Fruit fly (Drosophila melanogaster) whole organism, embryonic: ENCODE results near the gene Parg.

Experiments used
- Bdp1 ChIP-seq: fragments of 200-800 bp; sonication (Bioruptor generic); optimal IDR thresholded peaks from 3 replicates; lab custom pipeline; 2016; ENCODE audit warnings: missing biosample characterization, missing genetic modification characterization
- Blimp-1 ChIP-seq: fragments of 200-800 bp; sonication (Bioruptor generic); optimal IDR thresholded peaks from 3 replicates; lab custom pipeline; 2018; ENCODE audit warnings: missing biosample characterization, missing genetic modification characterization, mild to moderate bottlenecking, moderate library complexity, missing genetic modification reagents
- BtbVII ChIP-seq: fragments of 200-800 bp; sonication (Bioruptor generic); optimal IDR thresholded peaks from 3 replicates; lab custom pipeline; 2017; ENCODE audit warnings: missing biosample characterization, mild to moderate bottlenecking, missing genetic modification characterization
- CG10979 ChIP-seq: fragments of 200-800 bp; sonication (Bioruptor generic); optimal IDR thresholded peaks from 2 replicates; lab custom pipeline; 2018; ENCODE audit warnings: missing biosample characterization, mild to moderate bottlenecking, missing genetic modification characterization, moderate library complexity
- CG11093 ChIP-seq: fragments of 200-800 bp; sonication (Bioruptor generic); IDR thresholded peaks from 3 replicates; pipeline ENCODE4 v1.3.6; 2022; ENCODE audit warnings: missing biosample characterization, missing genetic modification characterization
- CG11398 ChIP-seq: fragments of 200-800 bp; sonication (Bioruptor generic); optimal IDR thresholded peaks from 2 replicates; lab custom pipeline; 2016; ENCODE audit warnings: missing biosample characterization, missing genetic modification characterization
- CG11696 ChIP-seq: fragments of 200-800 bp; sonication (Bioruptor generic); IDR thresholded peaks from 2 replicates; pipeline ENCODE4 v1.3.6; 2022; ENCODE audit warnings: missing biosample characterization, missing genetic modification characterization
- CG13424 ChIP-seq: fragments of 200-800 bp; sonication (Bioruptor generic); optimal IDR thresholded peaks from 2 replicates; lab custom pipeline; 2019; ENCODE audit warnings: missing biosample characterization, mild to moderate bottlenecking, missing genetic modification characterization, moderate library complexity
- CG13624 ChIP-seq: fragments of 200-800 bp; sonication (Bioruptor generic); optimal IDR thresholded peaks from 2 replicates; lab custom pipeline; 2016; ENCODE audit warnings: missing biosample characterization, missing genetic modification characterization
- CG14014 ChIP-seq: fragments of 200-800 bp; sonication (Bioruptor generic); IDR thresholded peaks from 2 replicates; pipeline ENCODE4 v1.3.6; 2022; ENCODE audit warnings: missing biosample characterization, missing genetic modification characterization
- CG14667 ChIP-seq: fragments of 200-800 bp; sonication (Bioruptor generic); IDR thresholded peaks from 2 replicates; pipeline ENCODE4 v1.3.6; 2022; ENCODE audit warnings: missing biosample characterization, missing genetic modification characterization
- CG15514 ChIP-seq: fragments of 200-800 bp; sonication (Bioruptor generic); optimal IDR thresholded peaks from 3 replicates; lab custom pipeline; 2017; ENCODE audit warnings: missing biosample characterization, missing genetic modification characterization, mild to moderate bottlenecking, moderate library complexity, missing genetic modification reagents
- CG17328 ChIP-seq: fragments of 200-800 bp; sonication (Bioruptor generic); IDR thresholded peaks from 2 replicates; pipeline ENCODE4 v1.3.6; 2022; ENCODE audit warnings: missing biosample characterization, missing genetic modification characterization
- CG2129 ChIP-seq: fragments of 200-800 bp; sonication (Bioruptor generic); IDR thresholded peaks from 2 replicates; pipeline ENCODE4 v1.3.6; 2022; ENCODE audit warnings: missing biosample characterization, missing genetic modification characterization; ENCODE audit not compliant: partially characterized antibody
- CG2889 ChIP-seq: fragments of 200-800 bp; sonication (Bioruptor generic); IDR thresholded peaks from 3 replicates; pipeline ENCODE4 v1.3.6; 2022; ENCODE audit warnings: missing biosample characterization, missing genetic modification characterization
- CG3065 ChIP-seq: fragments of 200-800 bp; sonication (Bioruptor generic); optimal IDR thresholded peaks from 2 replicates; lab custom pipeline; 2016; ENCODE audit warnings: missing biosample characterization, missing genetic modification characterization
- CG3847 ChIP-seq: fragments of 200-800 bp; sonication (Bioruptor generic); IDR thresholded peaks from 2 replicates; pipeline ENCODE4 v1.3.6; 2022; ENCODE audit warnings: missing biosample characterization, missing genetic modification characterization
- CG43689 ChIP-seq: fragments of 200-800 bp; sonication (Bioruptor generic); IDR thresholded peaks from 2 replicates; pipeline ENCODE4 v1.3.6; 2022; ENCODE audit warnings: missing biosample characterization, missing genetic modification characterization
- CG8290 ChIP-seq, 3 experiments: fragments of 200-800 bp; sonication (Bioruptor generic); optimal IDR thresholded peaks; 2 replicates each; lab custom pipeline; 2016 to 2019; ENCODE audit warnings: missing biosample characterization in 3 of 3, missing genetic modification characterization in 3 of 3, mild to moderate bottlenecking in 2 of 3, moderate library complexity in 1 of 3
- CG8924 ChIP-seq: fragments of 200-800 bp; optimal IDR thresholded peaks from 3 replicates; lab custom pipeline; 2019; ENCODE audit warnings: missing biosample characterization, mild to moderate bottlenecking, missing genetic modification characterization, moderate library complexity
- CG9215 ChIP-seq: fragments of 200-800 bp; sonication (Bioruptor generic); IDR thresholded peaks from 2 replicates; pipeline ENCODE4 v1.3.6; 2022; ENCODE audit warnings: missing biosample characterization, missing genetic modification characterization
- D ChIP-seq, 2 experiments: fragments of 200-800 bp in 1 of 2; fragments of >200 bp in 1 of 2; sonication (Bioruptor generic) in 1 of 2; optimal IDR thresholded peaks; 2 replicates in 1 of 2; 3 replicates in 1 of 2; lab custom pipeline; 2017; ENCODE audit warnings: mild to moderate bottlenecking in 1 of 2, missing biosample characterization in 1 of 2, missing genetic modification characterization in 1 of 2, missing genetic modification reagents in 1 of 2
- Deaf1 ChIP-seq: fragments of 200-800 bp; optimal IDR thresholded peaks from 3 replicates; lab custom pipeline; 2019; ENCODE audit warnings: missing biosample characterization, mild to moderate bottlenecking, missing genetic modification characterization, moderate library complexity
- Drgx ChIP-seq: fragments of 200-800 bp; sonication (Bioruptor generic); IDR thresholded peaks from 2 replicates; pipeline ENCODE4 v1.3.6; 2022; ENCODE audit warnings: missing biosample characterization, missing genetic modification characterization
- E2f2 ChIP-seq: fragments of 200-800 bp; sonication (Bioruptor generic); IDR thresholded peaks from 2 replicates; pipeline ENCODE4 v1.3.6; 2022; ENCODE audit warnings: missing biosample characterization, missing genetic modification characterization
- Eip74EF ChIP-seq, 2 experiments: fragments of 200-800 bp in 1 of 2; fragments of >200 bp in 1 of 2; sonication (Bioruptor generic) in 1 of 2; optimal IDR thresholded peaks; 2 replicates each; lab custom pipeline; 2017 to 2019; ENCODE audit warnings: missing biosample characterization in 2 of 2, missing genetic modification characterization in 2 of 2, mild to moderate bottlenecking in 1 of 2, moderate library complexity in 1 of 2
- Gsc ChIP-seq: fragments of 200-800 bp; sonication (Bioruptor generic); IDR thresholded peaks from 2 replicates; pipeline ENCODE4 v1.3.6; 2022; ENCODE audit warnings: missing biosample characterization, missing genetic modification characterization
- HLH3B ChIP-seq: fragments of 200-800 bp; sonication (Bioruptor generic); IDR thresholded peaks from 2 replicates; pipeline ENCODE4 v1.3.6; 2022; ENCODE audit warnings: missing biosample characterization, missing genetic modification characterization
- HLHmδ ChIP-seq: fragments of 200-800 bp; sonication (Bioruptor generic); optimal IDR thresholded peaks from 2 replicates; lab custom pipeline; 2018; ENCODE audit warnings: missing biosample characterization, mild to moderate bottlenecking, missing genetic modification characterization, moderate library complexity
- Hey ChIP-seq: fragments of 200-800 bp; sonication (Bioruptor generic); optimal IDR thresholded peaks from 3 replicates; lab custom pipeline; 2018; ENCODE audit warnings: missing biosample characterization, mild to moderate bottlenecking, missing genetic modification characterization
- Hmx ChIP-seq: fragments of 200-800 bp; sonication (Bioruptor generic); optimal IDR thresholded peaks from 2 replicates; lab custom pipeline; 2016; ENCODE audit warnings: missing biosample characterization, missing genetic modification characterization
- NC2β ChIP-seq: fragments of 200-800 bp; sonication (Bioruptor generic); optimal IDR thresholded peaks from 2 replicates; lab custom pipeline; 2016; ENCODE audit warnings: missing biosample characterization, missing genetic modification characterization
- Neu2 ChIP-seq: fragments of 200-800 bp; sonication (Bioruptor generic); optimal IDR thresholded peaks from 3 replicates; lab custom pipeline; 2016; ENCODE audit warnings: missing biosample characterization, missing genetic modification characterization, borderline replicate concordance
- NfI ChIP-seq: fragments of 200-800 bp; sonication (Bioruptor generic); optimal IDR thresholded peaks from 3 replicates; lab custom pipeline; 2018; ENCODE audit warnings: missing biosample characterization, mild to moderate bottlenecking, missing genetic modification characterization, moderate library complexity
- Sox102F ChIP-seq: fragments of 200-800 bp; sonication (Bioruptor generic); optimal IDR thresholded peaks from 2 replicates; lab custom pipeline; 2018; ENCODE audit warnings: missing biosample characterization, mild to moderate bottlenecking, missing genetic modification characterization, moderate library complexity
- Sry-β ChIP-seq: fragments of 200-800 bp; sonication (Bioruptor generic); optimal IDR thresholded peaks from 2 replicates; lab custom pipeline; 2018; ENCODE audit warnings: missing biosample characterization, mild to moderate bottlenecking, missing genetic modification characterization, moderate library complexity
- Sry-δ ChIP-seq: fragments of 200-800 bp; sonication (Bioruptor generic); optimal IDR thresholded peaks from 2 replicates; lab custom pipeline; 2016; ENCODE audit warnings: missing biosample characterization, missing genetic modification characterization
- fru ChIP-seq: fragments of >200 bp; optimal IDR thresholded peaks from 2 replicates; lab custom pipeline; 2017
- gsb ChIP-seq: fragments of 200-800 bp; sonication (Bioruptor generic); IDR thresholded peaks from 2 replicates; pipeline ENCODE4 v1.3.6; 2022; ENCODE audit warnings: missing biosample characterization, missing genetic modification characterization
- hkb ChIP-seq, 2 experiments: fragments of 200-800 bp in 1 of 2; fragments of >200 bp in 1 of 2; sonication (Bioruptor generic) in 1 of 2; IDR thresholded peaks in 1 of 2; optimal IDR thresholded peaks in 1 of 2; 2 replicates each; pipeline versions ENCODE4 v1.3.6 to Lab custom; 2017 to 2022; ENCODE audit warnings: missing biosample characterization in 1 of 2, missing genetic modification characterization in 1 of 2
- jumu ChIP-seq: fragments of 200-800 bp; sonication (Bioruptor generic); optimal IDR thresholded peaks from 3 replicates; lab custom pipeline; 2016; ENCODE audit warnings: missing biosample characterization, missing genetic modification characterization
- nerfin-1 ChIP-seq: fragments of 200-800 bp; sonication (Bioruptor generic); optimal IDR thresholded peaks from 3 replicates; lab custom pipeline; 2019; ENCODE audit warnings: missing biosample characterization, mild to moderate bottlenecking, missing genetic modification characterization, moderate library complexity
- pnt ChIP-seq: fragments of 200-800 bp; sonication (Bioruptor generic); optimal IDR thresholded peaks from 3 replicates; lab custom pipeline; 2016; ENCODE audit warnings: missing biosample characterization, missing genetic modification characterization
- pum ChIP-seq: fragments of 200-800 bp; sonication (Bioruptor generic); optimal IDR thresholded peaks from 2 replicates; lab custom pipeline; 2016; ENCODE audit warnings: missing biosample characterization, missing genetic modification characterization
- ro ChIP-seq: fragments of 200-800 bp; sonication (Bioruptor generic); IDR thresholded peaks from 2 replicates; pipeline ENCODE4 v1.3.6; 2022; ENCODE audit warnings: missing biosample characterization, missing genetic modification characterization
- sob ChIP-seq: fragments of 200-800 bp; sonication (Bioruptor generic); IDR thresholded peaks from 2 replicates; pipeline ENCODE4 v1.3.6; 2022; ENCODE audit warnings: missing biosample characterization, missing genetic modification characterization
- z ChIP-seq: fragments of 200-800 bp; sonication (Bioruptor generic); IDR thresholded peaks from 3 replicates; pipeline ENCODE4 v1.3.6; 2022; ENCODE audit warnings: missing biosample characterization, missing genetic modification characterization
- zen ChIP-seq: fragments of 200-800 bp; sonication (Bioruptor generic); optimal IDR thresholded peaks from 3 replicates; lab custom pipeline; 2018; ENCODE audit warnings: missing biosample characterization, mild to moderate bottlenecking, missing genetic modification characterization, moderate library complexity
- zfh1 ChIP-seq: fragments of 200-800 bp; sonication (Bioruptor generic); IDR thresholded peaks from 3 replicates; pipeline ENCODE4 v1.3.6; 2022; ENCODE audit warnings: missing biosample characterization, missing genetic modification characterization

Gene Parg

DNA sequence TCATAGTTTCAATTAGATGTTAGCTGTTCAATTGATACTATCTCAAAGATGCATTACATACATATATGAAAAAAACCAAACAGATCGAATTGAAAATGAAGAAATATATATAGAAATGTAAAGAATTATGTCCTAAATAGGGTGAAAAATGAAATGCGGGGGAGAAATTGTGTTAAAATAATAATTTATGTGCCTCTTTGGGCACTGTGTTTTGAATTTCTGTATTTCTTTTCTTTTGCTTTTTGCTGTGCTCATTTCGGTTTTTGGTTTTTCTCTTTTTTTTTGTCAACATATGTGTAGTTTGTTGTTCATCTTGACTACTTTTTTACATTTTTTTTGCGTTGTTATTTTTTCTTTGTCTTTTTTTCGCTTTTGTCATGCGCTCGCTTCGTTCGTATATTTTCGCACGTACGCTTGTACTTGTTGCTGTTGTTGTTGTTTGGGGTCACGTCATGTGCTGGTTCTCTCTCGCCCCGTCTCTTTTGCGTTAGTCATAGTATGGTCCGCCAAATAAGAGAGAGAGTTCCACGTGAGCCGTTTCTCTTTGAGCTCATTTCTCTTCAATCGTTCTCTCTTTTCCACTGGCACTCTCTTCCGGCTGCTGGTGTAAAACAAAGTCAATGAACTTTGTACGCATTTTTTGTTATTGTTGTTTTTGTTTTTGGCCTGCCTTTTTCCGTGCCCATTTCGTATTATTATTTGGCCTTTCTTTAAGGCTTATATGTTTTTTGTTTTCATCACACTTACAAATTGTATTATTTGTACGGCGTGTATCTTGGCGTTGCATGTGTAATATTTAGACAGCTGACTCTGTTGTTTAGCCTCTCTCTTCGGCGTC is 24.1 kb upstream of the Parg start (continued):
- TF ChIP-seq nerfin-1 (tag; lab: Kevin White, UChicago): no peak
- peak; percentile 90 for TF ChIP-seq Drgx (GFP tag; lab: Robert Waterston, UW)
- TF ChIP-seq CG9215 (GFP tag; lab: Robert Waterston, UW): no peak
- no peak for TF ChIP-seq CG3847 (GFP tag; lab: Robert Waterston, UW)
- TF ChIP-seq BtbVII: no peak
- no peak for TF ChIP-seq CG3065 (GFP tag; lab: Kevin White, UChicago)
- peak; percentile 18 for TF ChIP-seq Sox102F (GFP tag; lab: Kevin White, UChicago)
- no peak for TF ChIP-seq Eip74EF (GFP tag; optimal IDR thresholded peaks at IDR 0.05; lab: Kevin White, UChicago)
- no peak for TF ChIP-seq D (optimal IDR thresholded peaks at IDR 0.05; lab: Kevin White, UChicago)
- TF ChIP-seq D (GFP tag; optimal IDR thresholded peaks at IDR 0.05; lab: Kevin White, UChicago): no peak
- TF ChIP-seq CG11696 (GFP tag; lab: Robert Waterston, UW): no peak
- TF ChIP-seq CG2129 (GFP tag; lab: Robert Waterston, UW): no peak
- TF ChIP-seq Sry-β (GFP tag; lab: Kevin White, UChicago): no peak
- no peak for TF ChIP-seq jumu
- TF ChIP-seq ro (GFP tag; lab: Robert Waterston, UW): no peak
- TF ChIP-seq NC2β (GFP tag; lab: Kevin White, UChicago): no peak
- TF ChIP-seq zfh1: no peak
- TF ChIP-seq fru (lab: Kevin White, UChicago): no peak
- TF ChIP-seq Hmx (GFP tag; lab: Kevin White, UChicago): no peak
- no peak for TF ChIP-seq zen (tag; lab: Kevin White, UChicago)
- TF ChIP-seq CG8290 (GFP tag; optimal IDR thresholded peaks at IDR 0.05; lab: Kevin White, UChicago): no peak
- TF ChIP-seq CG8290 (tag; optimal IDR thresholded peaks at IDR 0.05; lab: Kevin White, UChicago): no peak
- no peak for TF ChIP-seq E2f2 (GFP tag; lab: Robert Waterston, UW)
- TF ChIP-seq CG14014 (GFP tag; lab: Robert Waterston, UW): no peak
- TF ChIP-seq Bdp1 (GFP tag; lab: Kevin White, UChicago): no peak
- no peak for TF ChIP-seq hkb (optimal IDR thresholded peaks at IDR 0.05; lab: Kevin White, UChicago)
- peak; percentile 17; the same call in 1 of the 2 replicates for TF ChIP-seq hkb (GFP tag; IDR thresholded peaks at IDR 0.05; lab: Robert Waterston, UW)
- no peak for TF ChIP-seq CG13424 (tag; lab: Kevin White, UChicago)
- TF ChIP-seq HLH3B (GFP tag; lab: Robert Waterston, UW): no peak
- no peak for TF ChIP-seq Deaf1 (tag; lab: Kevin White, UChicago)
- no peak for TF ChIP-seq CG11398 (GFP tag; lab: Kevin White, UChicago)
- TF ChIP-seq sob (GFP tag; lab: Robert Waterston, UW): no peak
- no peak for TF ChIP-seq gsb (GFP tag; lab: Robert Waterston, UW)
- no peak for TF ChIP-seq Neu2 (GFP tag; lab: Kevin White, UChicago)
- TF ChIP-seq CG43689 (GFP tag; lab: Robert Waterston, UW): no peak
- TF ChIP-seq CG10979 (tag; lab: Kevin White, UChicago): no peak
- no peak for TF ChIP-seq HLHmδ (GFP tag; lab: Kevin White, UChicago)
- TF ChIP-seq CG8924 (tag; lab: Kevin White, UChicago): no peak
- no peak for TF ChIP-seq Sry-δ
- TF ChIP-seq CG15514 (GFP tag; lab: Kevin White, UChicago): no peak
- no peak for TF ChIP-seq NfI
- TF ChIP-seq z (GFP tag; lab: Robert Waterston, UW): no peak
- TF ChIP-seq CG14667 (GFP tag; lab: Robert Waterston, UW): no peak
- TF ChIP-seq pum (GFP tag; lab: Kevin White, UChicago): no peak
- no peak for TF ChIP-seq CG11093 (GFP tag; lab: Robert Waterston, UW)
- TF ChIP-seq CG13624: no peak
- no peak for TF ChIP-seq Gsc (GFP tag; lab: Robert Waterston, UW)
- no peak for TF ChIP-seq pnt (GFP tag; lab: Kevin White, UChicago)
- TF ChIP-seq Blimp-1 (GFP tag; lab: Kevin White, UChicago): no peak
- no peak for TF ChIP-seq CG17328 (GFP tag; lab: Robert Waterston, UW)
- TF ChIP-seq Hey (tag; lab: Kevin White, UChicago): no peak
- TF ChIP-seq CG2889: no peak
